Worm (Caenorhabditis elegans) whole organism, L2 larva: Measurements from ENCODE around the gene F35F10.5.

Source experiments
- C34F6.9 ChIP-seq: fragments of 150-350 bp; optimal IDR thresholded peaks from 2 replicates; lab custom pipeline; 2014; ENCODE audit warnings: missing biosample characterization, missing genetic modification characterization
- R02D3.7 ChIP-seq: fragments of 150-350 bp; optimal IDR thresholded peaks from 2 replicates; lab custom pipeline; 2014; ENCODE audit warnings: missing biosample characterization, missing genetic modification characterization
- Y55F3AM.14 ChIP-seq: fragments of 200-800 bp; sonication (Bioruptor generic); optimal IDR thresholded peaks from 2 replicates; lab custom pipeline; 2018; ENCODE audit warnings: mild to moderate bottlenecking, missing genetic modification characterization, missing compliant biosample characterization
- ZK546.5 ChIP-seq: sonication (generic microtip); optimal IDR thresholded peaks from 2 replicates; lab custom pipeline; 2017; ENCODE audit warnings: missing biosample characterization, missing genetic modification characterization
- ama-1 ChIP-seq: fragments of 150-350 bp; optimal IDR thresholded peaks from 2 replicates; lab custom pipeline; 2018; ENCODE audit warnings: inconsistent platforms
- ceh-16 ChIP-seq: fragments of 150-350 bp; optimal IDR thresholded peaks from 2 replicates; lab custom pipeline; 2014; ENCODE audit warnings: missing biosample characterization, missing genetic modification characterization
- crh-2 ChIP-seq: sonication (generic microtip); optimal IDR thresholded peaks from 2 replicates; lab custom pipeline; 2017; ENCODE audit warnings: missing biosample characterization, missing genetic modification characterization
- dmd-4 ChIP-seq: sonication (generic microtip); optimal IDR thresholded peaks from 2 replicates; lab custom pipeline; 2017; ENCODE audit warnings: missing biosample characterization, missing genetic modification characterization
- egl-27 ChIP-seq: sonication (generic microtip); optimal IDR thresholded peaks from 3 replicates; lab custom pipeline; 2017; ENCODE audit warnings: missing biosample characterization, missing genetic modification reagents, missing genetic modification characterization
- elt-1 ChIP-seq: fragments of 150-350 bp; optimal IDR thresholded peaks from 2 replicates; lab custom pipeline; 2014; ENCODE audit warnings: missing biosample characterization, missing genetic modification characterization
- elt-3 ChIP-seq: sonication (generic microtip); optimal IDR thresholded peaks from 2 replicates; lab custom pipeline; 2017; ENCODE audit warnings: missing biosample characterization, missing genetic modification characterization
- fos-1 ChIP-seq: fragments of 150-350 bp; optimal IDR thresholded peaks from 2 replicates; lab custom pipeline; 2014; ENCODE audit warnings: missing biosample characterization, missing genetic modification characterization
- lin-13 ChIP-seq: fragments of 150-350 bp; optimal IDR thresholded peaks from 2 replicates; lab custom pipeline; 2014; ENCODE audit warnings: missing biosample characterization, missing genetic modification reagents, missing genetic modification characterization
- lin-39 ChIP-seq: fragments of 150-350 bp; optimal IDR thresholded peaks from 2 replicates; lab custom pipeline; 2014; ENCODE audit warnings: missing biosample characterization, missing genetic modification reagents, missing genetic modification characterization
- lsy-2 ChIP-seq, 2 experiments: fragments of 150-350 bp in 1 of 2; sonication (generic microtip) in 1 of 2; optimal IDR thresholded peaks; 2 replicates each; lab custom pipeline; 2014 to 2017; ENCODE audit warnings: missing biosample characterization in 2 of 2, missing genetic modification characterization in 2 of 2
- mab-5 ChIP-seq: fragments of 150-350 bp; optimal IDR thresholded peaks from 2 replicates; lab custom pipeline; 2014; ENCODE audit warnings: missing biosample characterization, missing genetic modification characterization
- mbf-1 ChIP-seq: sonication (generic microtip); optimal IDR thresholded peaks from 2 replicates; lab custom pipeline; 2017; ENCODE audit warnings: missing biosample characterization, missing genetic modification characterization
- mdl-1 ChIP-seq, 2 experiments: fragments of 150-350 bp in 1 of 2; sonication (generic microtip) in 1 of 2; optimal IDR thresholded peaks; 2 replicates each; lab custom pipeline; 2017; ENCODE audit warnings: missing biosample characterization in 2 of 2, missing genetic modification characterization in 2 of 2
- nhr-23 ChIP-seq: fragments of 150-350 bp; optimal IDR thresholded peaks from 2 replicates; lab custom pipeline; 2014; ENCODE audit warnings: missing biosample characterization, missing genetic modification reagents, missing genetic modification characterization
- nhr-237 ChIP-seq: fragments of 150-350 bp; optimal IDR thresholded peaks from 2 replicates; lab custom pipeline; 2014; ENCODE audit warnings: missing biosample characterization, missing genetic modification characterization
- nhr-25 ChIP-seq: fragments of 150-350 bp; sonication (generic microtip); optimal IDR thresholded peaks from 3 replicates; lab custom pipeline; 2014; ENCODE audit warnings: missing biosample characterization, missing genetic modification characterization
- peb-1 ChIP-seq: fragments of 150-350 bp; optimal IDR thresholded peaks from 2 replicates; lab custom pipeline; 2014; ENCODE audit warnings: missing biosample characterization, missing genetic modification characterization
- sem-4 ChIP-seq: fragments of 150-350 bp; optimal IDR thresholded peaks from 2 replicates; lab custom pipeline; 2014; ENCODE audit warnings: missing biosample characterization, missing genetic modification reagents, missing genetic modification characterization
- skn-1 ChIP-seq: sonication (generic microtip); optimal IDR thresholded peaks from 2 replicates; lab custom pipeline; 2017; ENCODE audit warnings: missing biosample characterization, missing genetic modification characterization
- sma-9 ChIP-seq, 2 experiments: fragments of 150-350 bp in 1 of 2; sonication (generic microtip) in 1 of 2; optimal IDR thresholded peaks; 2 replicates each; lab custom pipeline; 2014 to 2016; ENCODE audit warnings: missing genetic modification characterization in 2 of 2, mild to moderate bottlenecking in 1 of 2, missing biosample characterization in 1 of 2, missing compliant biosample characterization in 1 of 2, missing genetic modification reagents in 1 of 2, moderate library complexity in 1 of 2
- unc-39 ChIP-seq: fragments of 150-350 bp; optimal IDR thresholded peaks from 2 replicates; lab custom pipeline; 2014; ENCODE audit warnings: missing biosample characterization, missing genetic modification characterization
- unc-62 ChIP-seq: fragments of 150-350 bp; optimal IDR thresholded peaks from 2 replicates; lab custom pipeline; 2014; ENCODE audit warnings: missing biosample characterization, missing genetic modification reagents, missing genetic modification characterization
- zag-1 ChIP-seq: fragments of 150-350 bp; optimal IDR thresholded peaks from 2 replicates; lab custom pipeline; 2014; ENCODE audit warnings: missing biosample characterization, missing genetic modification characterization
- ztf-4 ChIP-seq: fragments of 150-350 bp; optimal IDR thresholded peaks from 2 replicates; lab custom pipeline; 2014; ENCODE audit warnings: missing biosample characterization, missing genetic modification characterization

The F35F10.5 gene

ce11 chrV:3260075-3260474, 24.7 kb upstream of the F35F10.5 start, which contains the start of gene srbc-5:
Gene srbc-5 (plus strand): TSS chrV:3260375.
- TF ChIP-seq peb-1 (tag; lab: Kevin White, UChicago) (no peak), ama-1 (lab: Kevin White, UChicago) (no peak), ZK546.5 (tag; lab: Kevin White, UChicago) (no peak), unc-39 (tag; lab: Kevin White, UChicago) (no peak), zag-1 (tag; lab: Kevin White, UChicago) (no peak), ztf-4 (tag; lab: Kevin White, UChicago) (no peak), nhr-23 (tag; lab: Kevin White, UChicago) (no peak), ceh-16 (tag; lab: Kevin White, UChicago) (no peak), sem-4 (tag; lab: Kevin White, UChicago) (no peak), mdl-1 (tag; optimal IDR thresholded peaks at IDR 0.05; lab: Kevin White, UChicago) (no peak), elt-1 (tag; lab: Kevin White, UChicago) (no peak)

ce11 chrV:3266189-3266588, 18.5 kb upstream of the F35F10.5 start, which contains the start of gene T28A11.17:
Gene T28A11.17 (minus strand): TSS chrV:3266289.
- TF ChIP-seq C34F6.9 (tag; lab: Kevin White, UChicago) (no peak), egl-27 (no peak), lin-39 (tag; lab: Kevin White, UChicago) (no peak), lsy-2 (tag; optimal IDR thresholded peaks at IDR 0.05; lab: Kevin White, UChicago) (no peak), sma-9 (GFP tag; optimal IDR thresholded peaks at IDR 0.05; lab: Kevin White, UChicago) (no peak), sma-9 (tag; optimal IDR thresholded peaks at IDR 0.05; lab: Kevin White, UChicago) (no peak), nhr-237 (tag; lab: Kevin White, UChicago) (no peak)

- TF ChIP-seq lsy-2 (tag; optimal IDR thresholded peaks at IDR 0.05; lab: Kevin White, UChicago) (no peak), dmd-4 (tag; lab: Kevin White, UChicago) (no peak), Y55F3AM.14 (GFP tag; lab: Kevin White, UChicago) (no peak), nhr-25 (no peak), C34F6.9 (tag; lab: Kevin White, UChicago) (no peak), fos-1 (no peak), crh-2 (tag; lab: Kevin White, UChicago) (no peak), R02D3.7 (tag; lab: Kevin White, UChicago) (no peak), elt-3 (no peak), ceh-16 (tag; lab: Kevin White, UChicago) (no peak), unc-62 (GFP tag; lab: Kevin White, UChicago) (no peak), mbf-1 (tag; lab: Kevin White, UChicago) (no peak)
These were observed 16.8 kb upstream of the F35F10.5 start, which contains the start of gene T28A11.18 for ce11 chrV:3267950-3268349. Gene T28A11.18 (minus strand): TSS chrV:3268050.

ce11 chrV:3269407-3269806, 15.3 kb upstream of the F35F10.5 start, which contains the start of gene T28A11.19:
Gene T28A11.19 (minus strand): TSS chrV:3269514.
- TF ChIP-seq lin-13 (GFP tag; lab: Kevin White, UChicago) (no peak), sma-9 (GFP tag; optimal IDR thresholded peaks at IDR 0.05; lab: Kevin White, UChicago) (peak; percentile 33), sma-9 (tag; optimal IDR thresholded peaks at IDR 0.05; lab: Kevin White, UChicago) (no peak), ama-1 (lab: Kevin White, UChicago) (no peak)

- TF ChIP-seq egl-27 (no peak), mab-5 (no peak), mdl-1 (tag; optimal IDR thresholded peaks at IDR 0.05; lab: Kevin White, UChicago) (no peak)
These were observed 11.6 kb upstream of the F35F10.5 start, which contains the start of gene T28A11.20 for ce11 chrV:3273156-3273555. Gene T28A11.20 (minus strand): TSS chrV:3273256.

ce11 chrV:3273577-3274100, 11.1 kb upstream of the F35F10.5 start, which contains the start of gene T28A11.4:
Gene T28A11.4 (plus strand): TSS chrV:3274050.
- no peak for TF ChIP-seq egl-27

- TF ChIP-seq skn-1 (tag; lab: Kevin White, UChicago) (no peak), lin-13 (GFP tag; lab: Kevin White, UChicago) (no peak), ZK546.5 (tag; lab: Kevin White, UChicago) (no peak)
These were observed 9.7 kb upstream of the F35F10.5 start, which contains the start of gene T28A11.3 for ce11 chrV:3275033-3275432. Gene T28A11.3 (plus strand): TSS chrV:3275333.
